ENCODE assay signal across 1 fruit fly cellular context in genomic region chr3L:8873053-8873452, dm6.
A peak's percentile ranks its signal among the peaks of the same experiment; 100 is the strongest.
TF ChIP-seq lines count a peak whose summit lies in the region.

No protein-coding gene starts in this region.

TF ChIP-seq in whole organism, embryonic, 481 proteins besides CTCF, POLR2A, EP300 and RAD21 (continued from another document):
- TF ChIP-seq CG10979 (tag; optimal IDR thresholded peaks at IDR 0.05; lab: Kevin White, UChicago) (no peak), CG4854 (GFP tag; optimal IDR thresholded peaks at IDR 0.05; lab: Kevin White, UChicago) (no peak), nerfin-1 (tag; optimal IDR thresholded peaks at IDR 0.05; lab: Kevin White, UChicago) (peak; percentile 17), mld (GFP tag; IDR thresholded peaks at IDR 0.05; lab: Robert Waterston, UW; ENCODE audit: partially characterized antibody) (no peak), org-1 (GFP tag; optimal IDR thresholded peaks at IDR 0.05; lab: Kevin White, UChicago) (no peak), otp (GFP tag; IDR thresholded peaks at IDR 0.05; lab: Robert Waterston, UW) (no peak), pros (GFP tag; optimal IDR thresholded peaks at IDR 0.05; lab: Kevin White, UChicago) (no peak), Atf3 (GFP tag; optimal IDR thresholded peaks at IDR 0.05; lab: Kevin White, UChicago) (no peak), CG31365 (tag; optimal IDR thresholded peaks at IDR 0.05; lab: Kevin White, UChicago) (no peak), her (GFP tag; optimal IDR thresholded peaks at IDR 0.05; lab: Kevin White, UChicago) (no peak), CG11504 (tag; optimal IDR thresholded peaks at IDR 0.05; lab: Kevin White, UChicago) (no peak), exex (tag; optimal IDR thresholded peaks at IDR 0.05; lab: Kevin White, UChicago) (peak; percentile 13), ara (GFP tag; IDR thresholded peaks at IDR 0.05; lab: Robert Waterston, UW) (peak; percentile 44; the same call in 1 of the 2 replicates), salm (tag; optimal IDR thresholded peaks at IDR 0.05; lab: Kevin White, UChicago) (peak; percentile 31), odd (GFP tag; optimal IDR thresholded peaks at IDR 0.05; lab: Kevin White, UChicago) (peak; percentile 19), CG11456 (GFP tag; IDR thresholded peaks at IDR 0.05; lab: Robert Waterston, UW) (no peak), pita (GFP tag; optimal IDR thresholded peaks at IDR 0.05; lab: Kevin White, UChicago) (no peak), Dbx (GFP tag; IDR thresholded peaks at IDR 0.05; lab: Robert Waterston, UW) (no peak), CG11398 (GFP tag; optimal IDR thresholded peaks at IDR 0.05; lab: Kevin White, UChicago) (no peak), ATbp (GFP tag; optimal IDR thresholded peaks at IDR 0.05; lab: Kevin White, UChicago) (peak; percentile 4), Drgx (GFP tag; IDR thresholded peaks at IDR 0.05; lab: Robert Waterston, UW) (no peak), gsb (GFP tag; IDR thresholded peaks at IDR 0.05; lab: Robert Waterston, UW) (no peak), CG12769 (tag; optimal IDR thresholded peaks at IDR 0.05; lab: Kevin White, UChicago) (no peak), br (optimal IDR thresholded peaks at IDR 0.05; lab: Kevin White, UChicago) (no peak), CG17829 (tag; optimal IDR thresholded peaks at IDR 0.05; lab: Kevin White, UChicago) (no peak), crc (GFP tag; optimal IDR thresholded peaks at IDR 0.05; lab: Kevin White, UChicago) (no peak), CG8281 (tag; optimal IDR thresholded peaks at IDR 0.05; lab: Kevin White, UChicago) (peak; percentile 24), CG2129 (GFP tag; IDR thresholded peaks at IDR 0.05; lab: Robert Waterston, UW; ENCODE audit: partially characterized antibody) (no peak), crol (GFP tag; IDR thresholded peaks at IDR 0.05; lab: Robert Waterston, UW) (peak; percentile 81), scrt (GFP tag; optimal IDR thresholded peaks at IDR 0.05; lab: Kevin White, UChicago) (no peak), cad (GFP tag; optimal IDR thresholded peaks at IDR 0.05; lab: Kevin White, UChicago) (no peak), Pdp1 (GFP tag; optimal IDR thresholded peaks at IDR 0.05; lab: Kevin White, UChicago) (peak in 1 of 2 experiments; percentile 18), sna (GFP tag; IDR thresholded peaks at IDR 0.05; lab: Robert Waterston, UW; ENCODE audit: partially characterized antibody) (no peak), Jarid2 (GFP tag; optimal IDR thresholded peaks at IDR 0.05; lab: Kevin White, UChicago) (no peak), gt (GFP tag; IDR thresholded peaks at IDR 0.05; lab: Robert Waterston, UW) (no peak), ci (GFP tag; IDR thresholded peaks at IDR 0.05; lab: Robert Waterston, UW) (peak; percentile 49; the same call in 1 of the 3 replicates), dmrt11E (tag; optimal IDR thresholded peaks at IDR 0.05; lab: Kevin White, UChicago) (no peak), CG6683 (GFP tag; optimal IDR thresholded peaks at IDR 0.05; lab: Kevin White, UChicago) (no peak), MTF-1 (GFP tag; optimal IDR thresholded peaks at IDR 0.05; lab: Kevin White, UChicago; ENCODE audit: borderline replicate concordance) (no peak), CG16815 (GFP tag; optimal IDR thresholded peaks at IDR 0.05; lab: Kevin White, UChicago) (no peak), hkb (optimal IDR thresholded peaks at IDR 0.05; lab: Kevin White, UChicago) (no peak), hkb (GFP tag; IDR thresholded peaks at IDR 0.05; lab: Robert Waterston, UW) (no peak), Hmr (GFP tag; optimal IDR thresholded peaks at IDR 0.05; lab: Kevin White, UChicago) (no peak), amos (GFP tag; IDR thresholded peaks at IDR 0.05; lab: Robert Waterston, UW; ENCODE audit: partially characterized antibody) (no peak), CG2120 (GFP tag; optimal IDR thresholded peaks at IDR 0.05; lab: Kevin White, UChicago) (no peak), Xbp1 (GFP tag; optimal IDR thresholded peaks at IDR 0.05; lab: Kevin White, UChicago) (no peak)
